Fruit fly (Drosophila melanogaster): ENCODE measurements around the gene Apl.

Gene Apl

DNA sequence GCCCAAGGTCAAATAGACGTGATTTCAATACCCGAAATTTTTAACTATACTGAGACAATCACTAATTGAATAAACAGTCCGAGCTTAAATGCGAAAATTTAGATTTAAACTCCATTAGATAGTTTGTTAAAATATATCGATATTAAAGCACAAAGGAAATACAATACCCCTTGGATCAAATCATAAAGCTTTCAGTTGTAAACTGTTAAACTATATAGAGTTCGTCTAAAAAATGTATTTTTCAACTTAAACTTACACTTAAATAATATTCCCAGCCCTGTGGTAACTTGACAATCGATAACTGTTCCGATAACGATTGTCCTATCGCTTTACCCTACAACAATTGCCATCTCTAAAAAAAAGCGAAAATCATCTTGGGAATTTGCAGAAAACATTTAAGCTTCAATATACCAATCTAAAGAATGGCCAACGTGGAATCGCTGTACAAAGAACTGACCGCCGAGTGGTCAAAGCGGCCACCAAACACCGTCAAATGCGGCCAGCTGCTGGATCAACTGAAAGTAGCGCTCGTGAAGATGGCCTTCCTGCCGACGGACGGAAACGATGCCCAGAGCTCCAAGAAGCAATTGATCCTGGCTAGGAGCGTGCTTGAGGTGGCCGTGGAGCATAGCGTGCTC is 12.2 kb upstream of the Apl start, which contains the start of gene Rpn12 (continued):
- TF ChIP-seq Pdp1 (GFP tag; optimal IDR thresholded peaks at IDR 0.05), result peak; percentile 9 to 26
- no peak for TF ChIP-seq Ada2b (GFP tag; IDR thresholded peaks at IDR 0.05)
- 0 out of 2 replicates have a peak, but pooled peaks have one; percentile 21 for TF ChIP-seq rib (GFP tag; IDR thresholded peaks at IDR 0.05)
- peak; percentile 14; the same call in 1 of the 2 replicates for TF ChIP-seq CG3847 (GFP tag; IDR thresholded peaks at IDR 0.05)
- no peak for TF ChIP-seq Max (GFP tag; optimal IDR thresholded peaks at IDR 0.05)
- TF ChIP-seq CG12104 (GFP tag; optimal IDR thresholded peaks at IDR 0.05), result peak; percentile 11
- TF ChIP-seq CG1529 (GFP tag; optimal IDR thresholded peaks at IDR 0.05), result no peak
- no peak for TF ChIP-seq lov (optimal IDR thresholded peaks at IDR 0.05)
- TF ChIP-seq lov (GFP tag; IDR thresholded peaks at IDR 0.05), result no peak
- TF ChIP-seq NC2β (GFP tag; optimal IDR thresholded peaks at IDR 0.05), result no peak
- no peak for TF ChIP-seq gsb-n (tag; optimal IDR thresholded peaks at IDR 0.05)
- no peak for TF ChIP-seq gt (GFP tag; IDR thresholded peaks at IDR 0.05)
- peak; percentile 83 for TF ChIP-seq CG16813 (GFP tag; IDR thresholded peaks at IDR 0.05; ENCODE audit: partially characterized antibody)
- peak; percentile 26 for TF ChIP-seq Meics (GFP tag; optimal IDR thresholded peaks at IDR 0.05)
- peak; percentile 50 for TF ChIP-seq CG10267 (tag; optimal IDR thresholded peaks at IDR 0.05)
- TF ChIP-seq NC2α (GFP tag; optimal IDR thresholded peaks at IDR 0.05), result no peak
- TF ChIP-seq slp2 (GFP tag; optimal IDR thresholded peaks at IDR 0.05), result peak; percentile 37
- peak; percentile 51 for TF ChIP-seq inv (GFP tag; IDR thresholded peaks at IDR 0.05; ENCODE audit: partially characterized antibody)
- TF ChIP-seq Atf6 (GFP tag; IDR thresholded peaks at IDR 0.05), result no peak; the same call in 1 of the 2 replicates
- TF ChIP-seq CrebB (tag; optimal IDR thresholded peaks at IDR 0.05), result no peak
- no peak for TF ChIP-seq vfl (GFP tag; optimal IDR thresholded peaks at IDR 0.05)
- no peak for TF ChIP-seq br (optimal IDR thresholded peaks at IDR 0.05)
- TF ChIP-seq CG15696 (tag; optimal IDR thresholded peaks at IDR 0.05), result no peak
- TF ChIP-seq Nf-YC (tag; optimal IDR thresholded peaks at IDR 0.05), result peak; percentile 42
- TF ChIP-seq ems (GFP tag; optimal IDR thresholded peaks at IDR 0.05), result no peak
- TF ChIP-seq CG10366 (GFP tag; IDR thresholded peaks at IDR 0.05), result no peak
- TF ChIP-seq gsb (GFP tag; IDR thresholded peaks at IDR 0.05), result no peak
- no peak for TF ChIP-seq luna (GFP tag; optimal IDR thresholded peaks at IDR 0.05)
- no peak for TF ChIP-seq nau (GFP tag; optimal IDR thresholded peaks at IDR 0.05)
- TF ChIP-seq CG30020 (tag; optimal IDR thresholded peaks at IDR 0.05), result peak; percentile 37
- no peak for TF ChIP-seq CG4328 (GFP tag; optimal IDR thresholded peaks at IDR 0.05)
- no peak for TF ChIP-seq Side (GFP tag; optimal IDR thresholded peaks at IDR 0.05)
- TF ChIP-seq D19B (GFP tag; optimal IDR thresholded peaks at IDR 0.05), result no peak
- TF ChIP-seq nmo (GFP tag; optimal IDR thresholded peaks at IDR 0.05), result peak; percentile 52
- TF ChIP-seq CG14710 (tag; optimal IDR thresholded peaks at IDR 0.05), result peak; percentile 38
- no peak for TF ChIP-seq CG12071 (GFP tag; optimal IDR thresholded peaks at IDR 0.05)
- no peak for TF ChIP-seq Bdp1 (GFP tag; optimal IDR thresholded peaks at IDR 0.05)
- TF ChIP-seq hb (GFP tag; IDR thresholded peaks at IDR 0.05; ENCODE audit: partially characterized antibody), result peak; percentile 81
- no peak for TF ChIP-seq wdn (GFP tag; IDR thresholded peaks at IDR 0.05)
- no peak for TF ChIP-seq Kr (GFP tag; optimal IDR thresholded peaks at IDR 0.05)
- peak; percentile 28 for TF ChIP-seq Dp (GFP tag; optimal IDR thresholded peaks at IDR 0.05)
- no peak; the same call in 1 of the 2 replicates for TF ChIP-seq CG14014 (GFP tag; IDR thresholded peaks at IDR 0.05)
- no peak for TF ChIP-seq CG11560 (tag; IDR thresholded peaks at IDR 0.05)
- TF ChIP-seq HHEX (GFP tag; optimal IDR thresholded peaks at IDR 0.05), result no peak
- TF ChIP-seq CG2116 (GFP tag; optimal IDR thresholded peaks at IDR 0.05), result peak; percentile 75
- no peak for TF ChIP-seq TFAM (GFP tag; optimal IDR thresholded peaks at IDR 0.05)
- TF ChIP-seq Ets97D (GFP tag; optimal IDR thresholded peaks at IDR 0.05), result peak; percentile 1
- TF ChIP-seq Ravus (GFP tag; IDR thresholded peaks at IDR 0.05), result no peak
- TF ChIP-seq klu (GFP tag; IDR thresholded peaks at IDR 0.05), result no peak
- no peak for TF ChIP-seq CG32772 (GFP tag; IDR thresholded peaks at IDR 0.05)
- no peak for TF ChIP-seq cato (GFP tag; optimal IDR thresholded peaks at IDR 0.05; ENCODE audit: borderline replicate concordance)

Data from whole organism, embryonic.